Worm (Caenorhabditis elegans) whole organism, young adult: ENCODE results near the gene C45G9.15.

Experiments
- B0261.1 ChIP-seq: sonication (generic microtip); optimal IDR thresholded peaks from 2 replicates; lab custom pipeline; 2016; ENCODE audit warnings: mild to moderate bottlenecking, missing genetic modification characterization, moderate library complexity, missing compliant biosample characterization
- B0336.3 ChIP-seq: fragments of 200-800 bp; sonication (Bioruptor generic); IDR thresholded peaks from 2 replicates; pipeline ENCODE4 v1.3.6; 2022; ENCODE audit warnings: missing genetic modification characterization, missing compliant biosample characterization
- C06A6.2 ChIP-seq: fragments of 200-800 bp; sonication (Bioruptor generic); conservative IDR thresholded peaks from 2 replicates; pipeline ENCODE4 v1.3.6; 2022; ENCODE audit warnings: missing genetic modification characterization, missing compliant biosample characterization
- F10E7.11 ChIP-seq: sonication (generic microtip); optimal IDR thresholded peaks from 2 replicates; lab custom pipeline; 2017; ENCODE audit warnings: mild to moderate bottlenecking, missing genetic modification characterization, moderate library complexity, missing compliant biosample characterization
- F33H1.4 ChIP-seq: fragments of 200-800 bp; sonication (Bioruptor generic); IDR thresholded peaks from 2 replicates; pipeline ENCODE4 v1.3.6; 2022; ENCODE audit warnings: missing genetic modification reagents, missing genetic modification characterization, missing compliant biosample characterization
- T07F8.4 ChIP-seq: sonication (generic microtip); optimal IDR thresholded peaks from 2 replicates; lab custom pipeline; 2016; ENCODE audit warnings: mild to moderate bottlenecking, missing genetic modification characterization, moderate library complexity, missing compliant biosample characterization
- Y53G8AR.9 ChIP-seq: fragments of 200-800 bp; sonication (Bioruptor generic); conservative IDR thresholded peaks from 2 replicates; pipeline ENCODE4 v1.3.6; 2022; ENCODE audit warnings: missing genetic modification reagents, missing genetic modification characterization, missing compliant biosample characterization
- Y79H2A.3 ChIP-seq: fragments of 200-800 bp; sonication (Bioruptor generic); conservative IDR thresholded peaks from 2 replicates; pipeline ENCODE4 v1.3.6; 2022; ENCODE audit warnings: missing genetic modification reagents, missing genetic modification characterization, missing compliant biosample characterization
- aptf-3 ChIP-seq: fragments of 200-800 bp; sonication (Bioruptor generic); IDR thresholded peaks from 2 replicates; pipeline ENCODE4 v1.3.6; 2022; ENCODE audit warnings: missing genetic modification characterization, missing compliant biosample characterization
- athp-1 ChIP-seq: sonication (generic microtip); optimal IDR thresholded peaks from 2 replicates; lab custom pipeline; 2017; ENCODE audit warnings: mild to moderate bottlenecking, missing genetic modification characterization, missing compliant biosample characterization
- bed-2 ChIP-seq: fragments of 200-800 bp; sonication (Bioruptor generic); IDR thresholded peaks from 2 replicates; pipeline ENCODE4 v1.3.6; 2022; ENCODE audit warnings: missing genetic modification reagents, missing genetic modification characterization, missing compliant biosample characterization
- ccch-3 ChIP-seq: fragments of 200-800 bp; sonication (Bioruptor generic); optimal IDR thresholded peaks from 2 replicates; lab custom pipeline; 2018; ENCODE audit warnings: mild to moderate bottlenecking, missing genetic modification characterization, missing compliant biosample characterization
- cebp-1 ChIP-seq, 2 experiments: fragments of 200-800 bp in 1 of 2; sonication (Bioruptor generic) in 1 of 2; sonication (generic microtip) in 1 of 2; IDR thresholded peaks in 1 of 2; optimal IDR thresholded peaks in 1 of 2; 2 replicates each; pipeline versions ENCODE4 v1.3.6 to Lab custom; 2017 to 2022; ENCODE audit warnings: missing compliant biosample characterization in 2 of 2, missing genetic modification characterization in 2 of 2, mild to moderate bottlenecking in 1 of 2, missing genetic modification reagents in 1 of 2, moderate library complexity in 1 of 2
- cebp-2 ChIP-seq: fragments of 200-800 bp; sonication (Bioruptor generic); IDR thresholded peaks from 2 replicates; pipeline ENCODE4 v1.3.6; 2022; ENCODE audit warnings: missing genetic modification characterization, missing compliant biosample characterization
- ceh-100 ChIP-seq: fragments of 200-800 bp; sonication (Bioruptor generic); IDR thresholded peaks from 2 replicates; pipeline ENCODE4 v1.3.6; 2022; ENCODE audit warnings: missing genetic modification reagents, missing genetic modification characterization, missing compliant biosample characterization
- ceh-27 ChIP-seq: fragments of 200-800 bp; sonication (Bioruptor generic); optimal IDR thresholded peaks from 2 replicates; lab custom pipeline; 2018; ENCODE audit warnings: mild to moderate bottlenecking, missing genetic modification characterization, moderate library complexity, missing compliant biosample characterization
- ceh-58 ChIP-seq: fragments of 200-800 bp; sonication (Bioruptor generic); IDR thresholded peaks from 2 replicates; pipeline ENCODE4 v1.3.6; 2022; ENCODE audit warnings: missing genetic modification characterization, missing compliant biosample characterization
- chd-7 ChIP-seq: sonication (generic microtip); optimal IDR thresholded peaks from 2 replicates; lab custom pipeline; 2016; ENCODE audit warnings: mild to moderate bottlenecking, missing genetic modification characterization, moderate library complexity, missing compliant biosample characterization
- die-1 ChIP-seq: sonication (generic microtip); optimal IDR thresholded peaks from 2 replicates; lab custom pipeline; 2016; ENCODE audit warnings: missing genotype, mild to moderate bottlenecking, missing genetic modification characterization, missing compliant biosample characterization
- egl-44 ChIP-seq: fragments of 200-800 bp; sonication (Bioruptor generic); IDR thresholded peaks from 2 replicates; pipeline ENCODE4 v1.3.6; 2022; ENCODE audit warnings: missing genetic modification reagents, missing genetic modification characterization, missing compliant biosample characterization
- ekl-4 ChIP-seq: fragments of 200-800 bp; sonication (Bioruptor generic); IDR thresholded peaks from 2 replicates; pipeline ENCODE4 v1.3.6; 2022; ENCODE audit warnings: missing genetic modification reagents, missing genetic modification characterization, missing compliant biosample characterization
- fkh-3 ChIP-seq: sonication (generic microtip); optimal IDR thresholded peaks from 2 replicates; lab custom pipeline; 2016; ENCODE audit warnings: mild to moderate bottlenecking, missing genetic modification characterization, missing compliant biosample characterization
- lin-35 ChIP-seq, 3 experiments: fragments of 150-350 bp in 2 of 3; sonication (generic microtip) in 1 of 3; optimal IDR thresholded peaks; 2 replicates each; lab custom pipeline; 2014 to 2018; ENCODE audit warnings: missing biosample characterization in 3 of 3, missing genetic modification characterization in 3 of 3, missing genetic modification reagents in 3 of 3
- lin-54 ChIP-seq: fragments of 200-800 bp; sonication (Bioruptor generic); optimal IDR thresholded peaks from 2 replicates; lab custom pipeline; 2018; ENCODE audit warnings: mild to moderate bottlenecking, missing genetic modification characterization, missing compliant biosample characterization
- lsl-1 ChIP-seq: fragments of 200-800 bp; sonication (Bioruptor generic); optimal IDR thresholded peaks from 2 replicates; lab custom pipeline; 2018; ENCODE audit warnings: mild to moderate bottlenecking, missing genetic modification characterization, moderate library complexity, missing compliant biosample characterization
- madf-10 ChIP-seq: sonication (generic microtip); optimal IDR thresholded peaks from 2 replicates; lab custom pipeline; 2016; ENCODE audit warnings: mild to moderate bottlenecking, missing genetic modification characterization, missing compliant biosample characterization
- madf-8 ChIP-seq: fragments of 200-800 bp; sonication (Bioruptor generic); conservative IDR thresholded peaks from 2 replicates; pipeline ENCODE4 v1.3.6; 2022; ENCODE audit warnings: missing genetic modification reagents, missing genetic modification characterization, missing compliant biosample characterization
- mcd-1 ChIP-seq: fragments of 200-800 bp; sonication (Bioruptor generic); IDR thresholded peaks from 2 replicates; pipeline ENCODE4 v1.3.6; 2022; ENCODE audit warnings: missing genetic modification reagents, missing genetic modification characterization, missing compliant biosample characterization
- mxl-1 ChIP-seq: sonication (generic microtip); optimal IDR thresholded peaks from 2 replicates; lab custom pipeline; 2016; ENCODE audit warnings: missing genetic modification characterization, missing compliant biosample characterization
- nfya-2 ChIP-seq: fragments of 200-800 bp; sonication (Bioruptor generic); IDR thresholded peaks from 2 replicates; pipeline ENCODE4 v1.3.6; 2022; ENCODE audit warnings: missing genetic modification reagents, missing genetic modification characterization, missing compliant biosample characterization
- nfyb-1 ChIP-seq: fragments of 200-800 bp; sonication (Bioruptor generic); IDR thresholded peaks from 2 replicates; pipeline ENCODE4 v1.3.6; 2022; ENCODE audit warnings: missing genetic modification reagents, missing genetic modification characterization, missing compliant biosample characterization
- nhr-120 ChIP-seq: fragments of 200-800 bp; sonication (Bioruptor generic); IDR thresholded peaks from 2 replicates; pipeline ENCODE4 v1.3.6; 2022; ENCODE audit warnings: missing genetic modification characterization, missing compliant biosample characterization
- nhr-80 ChIP-seq: sonication (generic microtip); optimal IDR thresholded peaks from 2 replicates; lab custom pipeline; 2016; ENCODE audit warnings: missing genetic modification characterization, missing compliant biosample characterization
- rcor-1 ChIP-seq: fragments of 200-800 bp; sonication (Bioruptor generic); IDR thresholded peaks from 2 replicates; pipeline ENCODE4 v1.3.6; 2022; ENCODE audit warnings: missing genetic modification reagents, missing genetic modification characterization, missing compliant biosample characterization
- rpc-1 ChIP-seq, 2 experiments: fragments of 150-350 bp in 1 of 2; sonication (generic microtip) in 1 of 2; optimal IDR thresholded peaks; 2 replicates each; lab custom pipeline; 2014 to 2018; ENCODE audit warnings: missing biosample characterization in 1 of 2, missing genetic modification characterization in 1 of 2, missing genetic modification reagents in 1 of 2, missing genotype in 1 of 2
- sea-2 ChIP-seq: fragments of 200-800 bp; sonication (Bioruptor generic); IDR thresholded peaks from 2 replicates; pipeline ENCODE4 v1.3.6; 2022; ENCODE audit warnings: missing genetic modification characterization, missing compliant biosample characterization
- snpc-1.1 ChIP-seq: sonication (generic microtip); optimal IDR thresholded peaks from 2 replicates; lab custom pipeline; 2017; ENCODE audit warnings: missing genetic modification characterization, mild to moderate bottlenecking, missing compliant biosample characterization, antibody characterized with exemption, moderate library complexity, missing genotype, missing genetic modification reagents; ENCODE audit not compliant: insufficient read depth
- snpc-4 ChIP-seq, 5 experiments: fragments of 150-350 bp in 1 of 5; sonication (generic microtip) in 4 of 5; optimal IDR thresholded peaks; 2 replicates each; lab custom pipeline; 2014 to 2018; ENCODE audit warnings: missing genetic modification characterization in 5 of 5, missing biosample characterization in 3 of 5, antibody characterized with exemption in 2 of 5, mild to moderate bottlenecking in 2 of 5, missing compliant biosample characterization in 2 of 5, missing genotype in 2 of 5, moderate library complexity in 2 of 5, missing genetic modification reagents in 1 of 5
- somi-1 ChIP-seq: fragments of 200-800 bp; sonication (Bioruptor generic); optimal IDR thresholded peaks from 2 replicates; lab custom pipeline; 2018; ENCODE audit warnings: mild to moderate bottlenecking, missing genetic modification characterization, missing compliant biosample characterization
- tbp1 ChIP-seq: fragments of 200-800 bp; sonication (Bioruptor generic); optimal IDR thresholded peaks from 2 replicates; lab custom pipeline; 2018; ENCODE audit warnings: mild to moderate bottlenecking, missing genetic modification characterization, missing compliant biosample characterization
- tbx-9 ChIP-seq: sonication (generic microtip); optimal IDR thresholded peaks from 2 replicates; lab custom pipeline; 2016; ENCODE audit warnings: borderline replicate concordance, missing genetic modification characterization, inconsistent platforms, missing compliant biosample characterization
- tlf-1 ChIP-seq: fragments of 200-800 bp; sonication (Bioruptor generic); optimal IDR thresholded peaks from 2 replicates; lab custom pipeline; 2018; ENCODE audit warnings: mild to moderate bottlenecking, missing genetic modification characterization, missing compliant biosample characterization
- xnd-1 ChIP-seq: sonication (generic microtip); optimal IDR thresholded peaks from 2 replicates; lab custom pipeline; 2016; ENCODE audit warnings: missing genotype, missing genetic modification reagents, missing genetic modification characterization, missing compliant biosample characterization
- ztf-18 ChIP-seq: sonication (generic microtip); optimal IDR thresholded peaks from 2 replicates; lab custom pipeline; 2016; ENCODE audit warnings: missing genotype, mild to moderate bottlenecking, missing genetic modification characterization, missing compliant biosample characterization
- ztf-22 ChIP-seq: fragments of 200-800 bp; sonication (Bioruptor generic); optimal IDR thresholded peaks from 2 replicates; lab custom pipeline; 2018; ENCODE audit warnings: mild to moderate bottlenecking, missing genetic modification characterization, moderate library complexity, missing compliant biosample characterization
- ztf-25 ChIP-seq: fragments of 200-800 bp; sonication (Bioruptor generic); IDR thresholded peaks from 2 replicates; pipeline ENCODE4 v1.3.6; 2022; ENCODE audit warnings: missing genetic modification reagents, missing genetic modification characterization, missing compliant biosample characterization

C45G9.15 gene

DNA sequence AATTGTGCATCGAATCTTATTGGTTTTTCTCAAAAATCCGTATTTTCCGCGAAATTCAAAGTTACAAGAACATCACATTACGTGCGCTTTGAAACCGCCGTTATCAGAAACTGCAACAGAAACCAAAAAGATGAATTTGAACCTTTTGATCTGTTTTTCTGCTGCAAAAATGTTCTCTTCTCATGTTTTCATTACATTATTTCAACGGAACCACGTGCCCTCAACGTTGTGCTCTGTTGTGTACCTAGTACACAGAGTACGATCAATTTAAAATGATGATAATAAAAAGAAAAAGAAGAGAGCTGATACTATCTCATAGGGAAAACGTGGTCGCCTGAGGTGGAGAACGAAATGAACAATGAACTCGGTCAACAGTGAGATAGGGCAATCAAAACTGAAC, 26.2 kb upstream of the C45G9.15 start (continued):
- TF ChIP-seq Y53G8AR.9 (0 out of 2 replicates have a peak, but pooled peaks have one; percentile 44), nfya-2 (GFP tag; lab: Robert Waterston, UW) (no peak), nfyb-1 (GFP tag; lab: Robert Waterston, UW) (0 out of 2 replicates have a peak, but pooled peaks have one; percentile 42), sea-2 (GFP tag; lab: Robert Waterston, UW) (no peak), lin-35 (GFP tag; optimal IDR thresholded peaks at IDR 0.05; lab: Kevin White, UChicago) (peak in 1 of 3 experiments; percentile 14), Y79H2A.3 (GFP tag; lab: Robert Waterston, UW) (no peak), egl-44 (GFP tag; lab: Robert Waterston, UW) (no peak), die-1 (no peak), mcd-1 (GFP tag; lab: Robert Waterston, UW) (peak; percentile 10; the same call in 1 of the 2 replicates), xnd-1 (no peak), ztf-22 (GFP tag; lab: Kevin White, UChicago) (no peak), bed-2 (GFP tag; lab: Robert Waterston, UW) (no peak), fkh-3 (tag; lab: Kevin White, UChicago) (no peak), B0261.1 (no peak), somi-1 (GFP tag; lab: Kevin White, UChicago) (peak; percentile 85), ceh-27 (GFP tag; lab: Kevin White, UChicago) (no peak), athp-1 (tag; lab: Kevin White, UChicago) (no peak), ceh-58 (no peak), snpc-4 (GFP tag; optimal IDR thresholded peaks at IDR 0.05; lab: Kevin White, UChicago) (no peak), snpc-4 (tag; optimal IDR thresholded peaks at IDR 0.05; lab: Kevin White, UChicago) (peak in 3 of 4 experiments; percentile 32 to 63 (median 51)), lsl-1 (GFP tag; lab: Kevin White, UChicago) (no peak)

DNA sequence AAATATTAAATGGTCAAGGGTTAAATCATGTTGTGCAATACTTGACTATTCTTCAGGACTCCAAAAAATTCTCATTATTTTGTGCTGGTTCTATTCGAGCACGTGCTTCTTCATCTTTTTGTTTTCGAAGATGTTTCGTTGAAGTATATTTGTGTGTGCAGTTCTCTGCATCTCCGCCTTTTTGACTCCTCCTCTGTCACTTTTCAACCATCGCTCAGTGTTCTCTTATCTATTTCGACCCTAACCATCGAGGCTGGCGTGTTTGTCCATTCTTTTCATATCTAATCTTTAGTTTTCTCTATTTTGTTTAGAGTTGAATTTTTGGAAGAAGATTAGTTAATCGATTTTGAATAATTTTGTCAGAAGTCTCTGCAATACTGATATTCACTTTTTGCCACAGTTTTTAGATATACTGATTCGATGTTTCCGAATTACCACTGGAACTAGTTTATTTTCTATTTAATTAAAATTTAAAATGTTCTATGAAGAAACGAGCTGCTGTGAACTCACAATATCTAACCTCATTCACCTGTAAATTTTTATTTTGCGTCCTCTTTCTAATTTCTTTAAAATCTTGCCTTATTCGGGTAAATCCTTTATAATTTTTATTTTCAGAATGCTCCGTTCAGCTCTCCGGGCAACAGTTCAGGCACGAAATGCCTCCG, 25.4 kb upstream of the C45G9.15 start, which contains the start of gene alh-1:
alh-1 (plus strand) TSS at position 615 of the 665 bp plus-strand sequence.
- TF ChIP-seq B0336.3 (GFP tag; lab: Robert Waterston, UW) (peak; percentile 40; the same call in 1 of the 2 replicates), nfyb-1 (GFP tag; lab: Robert Waterston, UW) (no peak), ztf-25 (GFP tag; lab: Robert Waterston, UW) (no peak), lin-35 (GFP tag; optimal IDR thresholded peaks at IDR 0.05; lab: Kevin White, UChicago) (no peak), mxl-1 (tag; lab: Kevin White, UChicago) (no peak), cebp-1 (GFP tag; IDR thresholded peaks at IDR 0.05; lab: Robert Waterston, UW) (no peak), cebp-1 (tag; optimal IDR thresholded peaks at IDR 0.05; lab: Kevin White, UChicago) (no peak), ccch-3 (GFP tag; lab: Kevin White, UChicago) (no peak), snpc-1.1 (tag; lab: Kevin White, UChicago) (no peak), nhr-120 (GFP tag; lab: Robert Waterston, UW) (no peak), madf-8 (no peak), chd-7 (tag; lab: Kevin White, UChicago) (no peak), ekl-4 (GFP tag; lab: Robert Waterston, UW) (0 out of 2 replicates have a peak, but pooled peaks have one; percentile 16), nhr-80 (peak; percentile 83), T07F8.4 (tag; lab: Kevin White, UChicago) (no peak), rpc-1 (optimal IDR thresholded peaks at IDR 0.05; lab: Kevin White, UChicago) (no peak), rpc-1 (tag; optimal IDR thresholded peaks at IDR 0.05; lab: Kevin White, UChicago) (no peak), aptf-3 (GFP tag; lab: Robert Waterston, UW) (no peak), tlf-1 (GFP tag; lab: Kevin White, UChicago) (no peak), bed-2 (GFP tag; lab: Robert Waterston, UW) (no peak), lin-54 (no peak), F10E7.11 (tag; lab: Kevin White, UChicago) (no peak), madf-10 (tag; lab: Kevin White, UChicago) (no peak), rcor-1 (GFP tag; lab: Robert Waterston, UW) (no peak), tbx-9 (tag; lab: Kevin White, UChicago) (no peak), F33H1.4 (GFP tag; lab: Robert Waterston, UW) (no peak), C06A6.2 (GFP tag; lab: Robert Waterston, UW) (no peak), tbp1 (GFP tag; lab: Kevin White, UChicago) (peak; percentile 28), ceh-100 (no peak), cebp-2 (GFP tag; lab: Robert Waterston, UW) (no peak), ztf-18 (tag; lab: Kevin White, UChicago) (no peak)
